Fruit fly (Drosophila melanogaster): ENCODE data around the gene gdl-ORF39.
A peak's percentile ranks its signal among the peaks of the same experiment; 100 is the strongest.

The gdl-ORF39 gene

dm6 chr3L:15544455-15545415, 35.5 kb downstream of the gdl-ORF39 start:
- TF ChIP-seq row (GFP tag; IDR thresholded peaks at IDR 0.05) (0 out of 3 replicates have a peak, but pooled peaks have one; percentile 10), dmrt99B (tag; optimal IDR thresholded peaks at IDR 0.05) (peak; percentile 20), CG14014 (GFP tag; IDR thresholded peaks at IDR 0.05) (no peak), CG7839 (tag; optimal IDR thresholded peaks at IDR 0.05) (no peak), fd64A (GFP tag; optimal IDR thresholded peaks at IDR 0.05) (no peak), dpn (GFP tag; optimal IDR thresholded peaks at IDR 0.05) (no peak), Opbp (GFP tag; IDR thresholded peaks at IDR 0.05; ENCODE audit: partially characterized antibody) (0 out of 3 replicates have a peak, but pooled peaks have one; percentile 12), Asciz (GFP tag; optimal IDR thresholded peaks at IDR 0.05) (peak; percentile 26), crp (GFP tag; optimal IDR thresholded peaks at IDR 0.05) (no peak), gem (tag; optimal IDR thresholded peaks at IDR 0.05) (peak; percentile 4), CG18764 (GFP tag; optimal IDR thresholded peaks at IDR 0.05) (no peak), Hmr (GFP tag; optimal IDR thresholded peaks at IDR 0.05) (no peak), vvl (GFP tag; IDR thresholded peaks at IDR 0.05) (peak; percentile 12; the same call in 1 of the 2 replicates), CG11504 (tag; optimal IDR thresholded peaks at IDR 0.05) (peak; percentile 21), zf30C (GFP tag; optimal IDR thresholded peaks at IDR 0.05) (peak; percentile 45), CHES-1-like (GFP tag; optimal IDR thresholded peaks at IDR 0.05) (no peak), ase (GFP tag; IDR thresholded peaks at IDR 0.05) (0 out of 3 replicates have a peak, but pooled peaks have one; percentile 26), Ets65A (GFP tag) (peak; percentile 60), twi (tag; optimal IDR thresholded peaks at IDR 0.05) (no peak), CG9876 (GFP tag; optimal IDR thresholded peaks at IDR 0.05) (no peak), sisA (GFP tag; IDR thresholded peaks at IDR 0.05) (no peak), eve (GFP tag; optimal IDR thresholded peaks at IDR 0.05) (no peak), CG1603 (tag; optimal IDR thresholded peaks at IDR 0.05) (peak; percentile 31), CG17361 (GFP tag; IDR thresholded peaks at IDR 0.05) (peak; percentile 41; the same call in 2 of the 3 replicates), ara (GFP tag; IDR thresholded peaks at IDR 0.05) (peak; percentile 19; the same call in 1 of the 2 replicates), Stat92E (GFP tag; optimal IDR thresholded peaks at IDR 0.05) (peak in 1 of 3 experiments; percentile 24), Sox102F (GFP tag; optimal IDR thresholded peaks at IDR 0.05) (peak; percentile 17), Xrp1 (GFP tag; IDR thresholded peaks at IDR 0.05) (peak; percentile 35), CG15601 (tag; optimal IDR thresholded peaks at IDR 0.05) (peak; percentile 6), Hr51 (GFP tag; optimal IDR thresholded peaks at IDR 0.05) (no peak), CG31441 (GFP tag; IDR thresholded peaks at IDR 0.05) (0 out of 2 replicates have a peak, but pooled peaks have one; percentile 17), Antp (GFP tag; optimal IDR thresholded peaks at IDR 0.05) (no peak), lov (optimal IDR thresholded peaks at IDR 0.05) (no peak), lov (GFP tag; IDR thresholded peaks at IDR 0.05) (0 out of 3 replicates have a peak, but pooled peaks have one; percentile 32), lab (GFP tag; optimal IDR thresholded peaks at IDR 0.05) (peak; percentile 12), p53 (GFP tag; optimal IDR thresholded peaks at IDR 0.05) (no peak), sc (optimal IDR thresholded peaks at IDR 0.05) (no peak), sc (GFP tag; optimal IDR thresholded peaks at IDR 0.05) (no peak), CG43689 (GFP tag; IDR thresholded peaks at IDR 0.05) (no peak), ci (GFP tag; IDR thresholded peaks at IDR 0.05) (peak; percentile 46; the same call in 1 of the 3 replicates), ttk (GFP tag; IDR thresholded peaks at IDR 0.05) (no peak), phol (tag; optimal IDR thresholded peaks at IDR 0.05) (peak; percentile 23), chinmo (GFP tag; IDR thresholded peaks at IDR 0.05; ENCODE audit: partially characterized antibody) (no peak), sd (tag; optimal IDR thresholded peaks at IDR 0.05) (peak; percentile 53), stc (GFP tag; IDR thresholded peaks at IDR 0.05) (no peak), bsh (GFP tag; optimal IDR thresholded peaks at IDR 0.05) (peak in 1 of 2 experiments; percentile 20), cg (GFP tag; optimal IDR thresholded peaks at IDR 0.05) (peak; percentile 88)

All from whole organism, embryonic.